Worm (Caenorhabditis elegans): ENCODE data around the gene Y53F4B.1.

DNA sequence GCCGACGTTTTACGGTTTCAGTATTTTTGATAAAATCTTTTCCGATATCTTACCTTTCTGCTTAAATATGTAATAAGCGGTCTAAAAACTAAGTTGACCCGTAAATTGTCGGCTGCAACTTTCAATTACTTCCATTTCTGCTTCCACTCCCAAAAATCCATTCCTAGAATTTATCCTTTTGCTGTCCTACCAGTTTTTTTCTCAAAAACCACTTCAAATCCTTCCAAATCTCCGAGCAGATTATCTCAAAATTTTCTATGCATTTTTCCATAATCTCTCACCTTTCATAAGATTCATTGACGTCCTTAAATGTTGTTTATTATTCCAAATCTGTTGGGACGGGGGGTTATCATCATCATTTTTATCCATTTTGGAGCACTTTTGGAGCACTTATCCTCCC is 17.0 kb downstream of the Y53F4B.1 start:
- TF ChIP-seq mes-4 (tag; optimal IDR thresholded peaks at IDR 0.05): no peak
- TF ChIP-seq T07F8.4 (tag; optimal IDR thresholded peaks at IDR 0.05): no peak
- TF ChIP-seq ama-1 (optimal IDR thresholded peaks at IDR 0.05): no peak
- no peak for TF ChIP-seq ama-1 (GFP tag; optimal IDR thresholded peaks at IDR 0.05)

Data from whole organism, young adult.